Worm (Caenorhabditis elegans): ENCODE measurements around the gene nprt-1.
"Not testable (repeated sequence)": the region's sequence is repeated elsewhere in the genome, so short reads cannot be mapped to it uniquely, and the experiment has no call there.

nprt-1 gene

ce11 chrIV:2890401-2890952, at the start of gene nprt-1, which contains the start of gene dib-1:
Gene nprt-1, minus strand, starts transcription at chrIV:2890451.
Gene dib-1, plus strand, starts transcription at chrIV:2890882.
- no peak for TF ChIP-seq hnd-1 (tag; optimal IDR thresholded peaks at IDR 0.05)
- no peak for TF ChIP-seq hmbx-1 (tag; optimal IDR thresholded peaks at IDR 0.05)
- peak; percentile 21 for TF ChIP-seq F13C5.2 (tag; optimal IDR thresholded peaks at IDR 0.05)
- TF ChIP-seq B0310.2 (tag; optimal IDR thresholded peaks at IDR 0.05): no peak

ce11 chrIV:2935194-2935593, 44.9 kb upstream of the nprt-1 start:
- no peak for TF ChIP-seq F13C5.2 (tag; optimal IDR thresholded peaks at IDR 0.05)
- no peak for TF ChIP-seq ceh-36 (tag; optimal IDR thresholded peaks at IDR 0.05)
- no peak for TF ChIP-seq flt-1 (GFP tag; IDR thresholded peaks at IDR 0.05)
- TF ChIP-seq B0310.2 (tag; optimal IDR thresholded peaks at IDR 0.05): no peak
- no peak for TF ChIP-seq tra-4 (tag; optimal IDR thresholded peaks at IDR 0.05)
- no peak for TF ChIP-seq hmg-4 (GFP tag; optimal IDR thresholded peaks at IDR 0.05)
- no peak for TF ChIP-seq tbx-37 (GFP tag; conservative IDR thresholded peaks at IDR 0.05)
- no peak for TF ChIP-seq ceh-13 (GFP tag; optimal IDR thresholded peaks at IDR 0.05)
- no peak for TF ChIP-seq scrt-1 (GFP tag; IDR thresholded peaks at IDR 0.05)
- TF ChIP-seq ama-1 (optimal IDR thresholded peaks at IDR 0.05): no peak
- no peak for TF ChIP-seq sea-1 (GFP tag; conservative IDR thresholded peaks at IDR 0.05)
- TF ChIP-seq tbx-11 (GFP tag; IDR thresholded peaks at IDR 0.05): no peak
- TF ChIP-seq aly-1 (tag; optimal IDR thresholded peaks at IDR 0.05): no peak

DNA sequence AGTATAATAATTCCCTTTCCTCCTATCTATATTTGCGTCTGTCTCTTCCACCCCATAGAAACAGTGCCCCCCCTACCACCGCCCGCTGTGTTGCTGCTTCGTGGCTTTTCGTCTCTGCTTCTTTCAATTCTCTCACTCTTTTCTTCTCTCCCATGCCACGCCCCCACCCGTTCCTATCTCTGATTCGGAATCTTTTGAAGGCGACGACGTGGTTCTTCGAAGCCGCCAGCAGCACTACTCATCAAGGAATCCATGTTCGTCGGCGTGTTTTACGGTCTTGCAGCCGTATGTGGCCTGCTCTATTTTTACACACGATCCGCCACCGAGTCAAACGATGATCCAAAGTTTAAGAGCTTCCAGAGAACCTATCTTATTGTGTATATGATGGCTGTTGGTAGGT, 41.0 kb upstream of the nprt-1 start, which contains the start of gene samt-1:
TSS of gene samt-1 (plus strand) at position 176 of the 400 bp plus-strand sequence.
- no peak for TF ChIP-seq ceh-13 (GFP tag; optimal IDR thresholded peaks at IDR 0.05)
- TF ChIP-seq hmg-4 (GFP tag; optimal IDR thresholded peaks at IDR 0.05): no peak
- TF ChIP-seq F13C5.2 (tag; optimal IDR thresholded peaks at IDR 0.05): no peak
- no peak for TF ChIP-seq tra-4 (tag; optimal IDR thresholded peaks at IDR 0.05)
- TF ChIP-seq tbx-37 (GFP tag; conservative IDR thresholded peaks at IDR 0.05): no peak
- TF ChIP-seq scrt-1 (GFP tag; IDR thresholded peaks at IDR 0.05): no peak
- TF ChIP-seq pes-1 (GFP tag; IDR thresholded peaks at IDR 0.05): no peak
- TF ChIP-seq aly-1 (tag; optimal IDR thresholded peaks at IDR 0.05): no peak
- no peak for TF ChIP-seq hmbx-1 (tag; optimal IDR thresholded peaks at IDR 0.05)
- no peak for TF ChIP-seq flt-1 (GFP tag; IDR thresholded peaks at IDR 0.05)
- no peak for TF ChIP-seq tbx-11 (GFP tag; IDR thresholded peaks at IDR 0.05)
- TF ChIP-seq B0310.2 (tag; optimal IDR thresholded peaks at IDR 0.05): no peak
- no peak for TF ChIP-seq sea-1 (GFP tag; conservative IDR thresholded peaks at IDR 0.05)

ce11 chrIV:2928409-2928808, 38.2 kb upstream of the nprt-1 start, which contains the start of gene manf-1:
Gene manf-1, minus strand, starts transcription at chrIV:2928421.
- no peak for TF ChIP-seq hnd-1 (tag; optimal IDR thresholded peaks at IDR 0.05)
- TF ChIP-seq scrt-1 (GFP tag; IDR thresholded peaks at IDR 0.05): no peak
- no peak for TF ChIP-seq hmbx-1 (tag; optimal IDR thresholded peaks at IDR 0.05)
- TF ChIP-seq B0310.2 (tag; optimal IDR thresholded peaks at IDR 0.05): no peak
- no peak for TF ChIP-seq tra-4 (tag; optimal IDR thresholded peaks at IDR 0.05)
- TF ChIP-seq ets-7 (tag; optimal IDR thresholded peaks at IDR 0.05): no peak
- no peak for TF ChIP-seq ceh-36 (tag; optimal IDR thresholded peaks at IDR 0.05)
- no peak for TF ChIP-seq F13C5.2 (tag; optimal IDR thresholded peaks at IDR 0.05)
- no peak for TF ChIP-seq flt-1 (GFP tag; IDR thresholded peaks at IDR 0.05)
- TF ChIP-seq pes-1 (GFP tag; IDR thresholded peaks at IDR 0.05): no peak

ce11 chrIV:2925591-2925990, 35.3 kb upstream of the nprt-1 start, which contains the start of gene ubc-13:
Gene ubc-13, minus strand, starts transcription at chrIV:2925691.
- TF ChIP-seq tbx-11 (GFP tag; IDR thresholded peaks at IDR 0.05): no peak
- no peak for TF ChIP-seq ceh-36 (tag; optimal IDR thresholded peaks at IDR 0.05)
- TF ChIP-seq flt-1 (GFP tag; IDR thresholded peaks at IDR 0.05): no peak
- TF ChIP-seq tra-4 (tag; optimal IDR thresholded peaks at IDR 0.05): no peak
- TF ChIP-seq pes-1 (GFP tag; IDR thresholded peaks at IDR 0.05): no peak
- TF ChIP-seq aly-1 (tag; optimal IDR thresholded peaks at IDR 0.05): no peak
- TF ChIP-seq ceh-13 (GFP tag; optimal IDR thresholded peaks at IDR 0.05): no peak
- no peak for TF ChIP-seq ama-1 (optimal IDR thresholded peaks at IDR 0.05)
- no peak for TF ChIP-seq B0310.2 (tag; optimal IDR thresholded peaks at IDR 0.05)
- TF ChIP-seq scrt-1 (GFP tag; IDR thresholded peaks at IDR 0.05): no peak
- TF ChIP-seq ets-7 (tag; optimal IDR thresholded peaks at IDR 0.05): no peak
- TF ChIP-seq hmg-4 (GFP tag; optimal IDR thresholded peaks at IDR 0.05): no peak
- no peak for TF ChIP-seq F13C5.2 (tag; optimal IDR thresholded peaks at IDR 0.05)

DNA sequence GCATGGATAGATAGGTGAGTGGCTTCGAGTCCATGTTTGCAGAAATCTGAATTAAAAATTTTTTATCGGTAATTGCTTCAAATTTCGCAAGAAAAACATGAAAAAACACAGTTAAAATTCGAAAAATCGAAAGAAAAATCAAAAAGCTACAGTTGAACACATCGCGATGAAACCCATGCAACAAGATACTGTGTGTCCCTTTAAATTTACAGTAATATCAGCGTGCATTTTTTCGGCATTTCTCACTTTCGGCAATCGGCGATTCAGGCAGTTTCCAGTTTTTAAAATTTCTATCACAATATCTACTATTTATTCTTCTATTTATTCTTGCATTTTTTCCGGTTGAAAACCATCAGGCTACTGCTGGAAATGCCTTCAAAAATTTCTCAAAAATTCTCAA, 31.9 kb upstream of the nprt-1 start, which contains the start of gene fbxc-45:
TSS of gene fbxc-45 (minus strand) at position 48 of the 400 bp plus-strand sequence.
- TF ChIP-seq F13C5.2 (tag; optimal IDR thresholded peaks at IDR 0.05): no peak
- no peak for TF ChIP-seq tra-4 (tag; optimal IDR thresholded peaks at IDR 0.05)
- TF ChIP-seq sea-1 (GFP tag; conservative IDR thresholded peaks at IDR 0.05): no peak
- TF ChIP-seq hnd-1 (tag; optimal IDR thresholded peaks at IDR 0.05): no peak
- TF ChIP-seq hmbx-1 (tag; optimal IDR thresholded peaks at IDR 0.05): no peak
- TF ChIP-seq pes-1 (GFP tag; IDR thresholded peaks at IDR 0.05): no peak
- no peak for TF ChIP-seq ama-1 (optimal IDR thresholded peaks at IDR 0.05)
- no peak for TF ChIP-seq tbx-11 (GFP tag; IDR thresholded peaks at IDR 0.05)
- no peak for TF ChIP-seq B0310.2 (tag; optimal IDR thresholded peaks at IDR 0.05)
- TF ChIP-seq hmg-4 (GFP tag; optimal IDR thresholded peaks at IDR 0.05): no peak
- no peak for TF ChIP-seq aly-1 (tag; optimal IDR thresholded peaks at IDR 0.05)
- no peak for TF ChIP-seq flt-1 (GFP tag; IDR thresholded peaks at IDR 0.05)
- TF ChIP-seq tbx-37 (GFP tag; conservative IDR thresholded peaks at IDR 0.05): no peak
- TF ChIP-seq ets-7 (tag; optimal IDR thresholded peaks at IDR 0.05): no peak
- TF ChIP-seq scrt-1 (GFP tag; IDR thresholded peaks at IDR 0.05): no peak

- TF ChIP-seq ama-1 (optimal IDR thresholded peaks at IDR 0.05); hnd-1 (tag; optimal IDR thresholded peaks at IDR 0.05); pes-1 (GFP tag; IDR thresholded peaks at IDR 0.05): not testable (repeated sequence)
Observed at ce11 chrIV:2917729-2918128, 27.5 kb upstream of the nprt-1 start, which contains the start of gene Y54G2A.50. Gene Y54G2A.50, plus strand, starts transcription at chrIV:2918029.

DNA sequence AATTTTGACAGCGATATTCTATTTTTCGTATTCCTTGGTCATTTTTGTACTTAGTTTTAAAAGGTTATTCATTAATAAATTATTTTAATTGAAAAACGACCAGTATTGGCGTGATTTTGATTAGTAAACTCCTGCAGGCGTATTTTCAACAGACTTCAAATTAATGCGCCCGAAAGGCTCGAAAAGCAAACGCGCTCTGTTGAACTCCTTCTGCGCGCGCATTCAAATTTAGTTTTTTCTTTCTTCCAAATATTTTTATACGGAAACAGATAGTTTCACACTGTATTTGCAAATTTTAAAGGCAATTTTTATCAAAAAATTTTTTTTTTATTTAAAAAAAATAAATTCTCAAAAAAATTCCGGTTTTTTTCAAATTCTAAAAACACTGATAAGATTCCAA, 25.8 kb upstream of the nprt-1 start:
- TF ChIP-seq tbx-37 (GFP tag; conservative IDR thresholded peaks at IDR 0.05): no peak
- TF ChIP-seq ceh-13 (GFP tag; optimal IDR thresholded peaks at IDR 0.05): no peak
- TF ChIP-seq flt-1 (GFP tag; IDR thresholded peaks at IDR 0.05): no peak
- TF ChIP-seq hmg-4 (GFP tag; optimal IDR thresholded peaks at IDR 0.05): no peak
- TF ChIP-seq ama-1 (optimal IDR thresholded peaks at IDR 0.05): no peak
- TF ChIP-seq F13C5.2 (tag; optimal IDR thresholded peaks at IDR 0.05): no peak
- no peak for TF ChIP-seq hmbx-1 (tag; optimal IDR thresholded peaks at IDR 0.05)
- TF ChIP-seq tbx-11 (GFP tag; IDR thresholded peaks at IDR 0.05): no peak
- TF ChIP-seq pes-1 (GFP tag; IDR thresholded peaks at IDR 0.05): no peak
- no peak for TF ChIP-seq aly-1 (tag; optimal IDR thresholded peaks at IDR 0.05)
- no peak for TF ChIP-seq ets-7 (tag; optimal IDR thresholded peaks at IDR 0.05)
- no peak for TF ChIP-seq ceh-36 (tag; optimal IDR thresholded peaks at IDR 0.05)
- TF ChIP-seq tra-4 (tag; optimal IDR thresholded peaks at IDR 0.05): no peak
- TF ChIP-seq scrt-1 (GFP tag; IDR thresholded peaks at IDR 0.05): no peak
- no peak for TF ChIP-seq hnd-1 (tag; optimal IDR thresholded peaks at IDR 0.05)
- TF ChIP-seq B0310.2 (tag; optimal IDR thresholded peaks at IDR 0.05): no peak
- TF ChIP-seq sea-1 (GFP tag; conservative IDR thresholded peaks at IDR 0.05): no peak
